Fruit fly (Drosophila melanogaster) whole organism: Measurements from ENCODE around the gene TBC1D23.

Experiments
- CG8478 ChIP-seq: fragments of >200 bp; optimal IDR thresholded peaks from 2 replicates; lab custom pipeline; 2018; ENCODE audit warnings: inconsistent platforms
- Dll ChIP-seq: fragments of >200 bp; optimal IDR thresholded peaks from 2 replicates; lab custom pipeline; 2017
- EcR ChIP-seq, 2 experiments: fragments of >200 bp; optimal IDR thresholded peaks; 2 replicates each; lab custom pipeline; 2017; ENCODE audit warnings: missing biosample characterization in 2 of 2, missing genetic modification characterization in 2 of 2, missing genetic modification reagents in 2 of 2
- pan ChIP-seq: fragments of >200 bp; optimal IDR thresholded peaks from 2 replicates; lab custom pipeline; 2017
- psq ChIP-seq: fragments of >200 bp; optimal IDR thresholded peaks from 2 replicates; lab custom pipeline; 2017
- usp ChIP-seq: fragments of >200 bp; optimal IDR thresholded peaks from 2 replicates; lab custom pipeline; 2017; ENCODE audit warnings: missing biosample characterization, missing genetic modification characterization, mixed read lengths

TBC1D23 gene

DNA sequence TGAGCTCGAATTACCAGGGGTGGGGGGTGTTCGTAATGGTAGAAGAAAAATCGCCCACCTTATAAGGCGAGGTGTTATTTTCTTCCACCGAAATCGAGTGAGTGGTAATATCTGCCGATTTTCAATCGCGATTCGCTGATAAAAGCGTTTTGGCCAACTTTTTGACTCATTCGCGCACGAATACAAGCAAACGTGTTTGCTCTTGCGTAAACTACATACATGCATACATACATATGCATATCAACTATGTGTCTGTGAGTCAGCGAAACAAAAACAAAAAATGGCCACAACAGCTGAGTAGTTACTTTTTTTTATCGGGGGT lies 28.2 kb downstream of the TBC1D23 start:
- TF ChIP-seq usp (GFP tag; lab: Kevin White, UChicago) (no peak), pan (lab: Kevin White, UChicago) (no peak), EcR (GFP tag; optimal IDR thresholded peaks at IDR 0.05; lab: Kevin White, UChicago) (no peak), psq (lab: Kevin White, UChicago) (no peak), Dll (lab: Kevin White, UChicago) (no peak), CG8478 (lab: Kevin White, UChicago) (no peak)

DNA sequence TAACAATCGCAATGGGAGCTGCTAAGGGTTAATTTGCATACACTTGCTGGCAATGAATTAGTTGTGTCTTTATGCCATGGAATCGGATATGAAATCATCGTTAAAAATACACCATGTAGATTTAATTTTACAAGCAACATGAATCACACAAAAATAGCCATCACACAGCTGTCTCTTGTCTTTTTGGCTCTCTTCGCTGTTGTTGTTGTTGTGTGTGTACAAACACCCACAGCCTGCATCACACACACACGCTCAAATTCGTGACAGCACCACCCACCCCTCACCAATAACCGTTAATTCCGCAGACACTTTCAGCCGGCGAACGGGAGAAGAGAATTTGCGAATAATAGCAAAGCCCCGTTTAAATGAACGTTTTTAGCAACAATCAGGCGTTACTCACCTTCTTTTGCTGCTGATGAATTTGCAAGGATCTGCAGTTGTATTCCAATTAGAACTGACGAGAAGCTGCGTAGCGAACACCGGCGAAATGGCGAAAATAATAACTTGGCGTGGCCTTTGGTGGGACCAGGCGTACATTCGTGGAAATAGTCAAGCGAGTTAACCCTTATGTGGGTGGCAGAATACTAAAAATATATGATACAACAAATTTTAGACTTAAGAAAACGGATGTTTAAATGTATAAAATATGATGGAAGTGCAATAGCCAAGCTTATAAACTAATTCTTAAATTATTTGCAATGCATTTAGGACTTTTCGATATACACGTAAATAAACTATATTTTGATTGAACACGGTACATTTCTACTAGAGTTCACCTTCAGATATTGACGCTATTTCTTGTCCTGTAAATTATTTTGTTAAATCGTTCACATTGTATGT lies 28.8 kb downstream of the TBC1D23 start, which contains the start of gene capt:
Gene capt, minus strand, starts transcription at position 584 of the 840 bp plus-strand sequence.
- TF ChIP-seq psq (lab: Kevin White, UChicago) (no peak), pan (lab: Kevin White, UChicago) (no peak), CG8478 (lab: Kevin White, UChicago) (no peak), EcR (GFP tag; optimal IDR thresholded peaks at IDR 0.05; lab: Kevin White, UChicago) (no peak), Dll (lab: Kevin White, UChicago) (no peak), usp (GFP tag; lab: Kevin White, UChicago) (no peak)

DNA sequence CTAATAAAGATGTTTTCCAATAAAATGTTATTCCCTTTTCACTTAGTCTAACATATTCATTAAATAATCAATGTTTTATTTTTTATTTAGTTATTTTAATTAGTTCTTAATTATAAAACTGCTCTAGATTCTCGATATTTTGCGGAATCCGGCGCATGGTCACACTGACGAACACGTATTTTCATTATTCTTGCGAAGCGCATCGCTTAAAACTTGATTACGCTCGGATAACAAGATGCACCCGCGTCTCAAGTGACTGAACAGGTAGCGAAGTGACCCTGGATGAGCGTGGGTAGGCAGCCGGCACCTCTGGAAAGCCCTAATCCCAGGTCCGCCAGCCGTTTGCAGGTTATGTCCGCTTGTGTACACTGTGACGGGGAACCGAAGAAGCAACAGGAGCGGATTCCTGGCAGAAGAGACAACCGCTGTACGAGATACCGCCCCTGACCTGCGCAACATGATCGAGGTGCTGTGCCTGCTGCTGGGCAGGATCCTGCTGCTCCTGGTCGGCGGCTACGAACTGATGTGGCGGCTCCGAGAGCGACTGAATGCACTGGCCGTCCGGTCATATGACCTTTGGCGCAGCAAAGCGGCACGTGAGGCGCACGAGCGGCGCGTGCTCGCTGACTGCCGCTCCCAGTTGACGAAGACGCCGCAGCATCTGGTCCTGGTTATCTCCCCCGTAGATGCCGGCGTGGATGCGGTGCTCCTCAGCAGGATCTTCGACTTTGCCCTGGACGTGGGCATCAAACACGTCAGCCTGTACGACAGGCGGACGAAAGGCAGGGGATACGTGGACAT lies 29.6 kb downstream of the TBC1D23 start, which contains the start of gene Tango14:
Gene Tango14, plus strand, starts transcription at position 143 of the 801 bp plus-strand sequence.
- TF ChIP-seq psq (lab: Kevin White, UChicago) (no peak), EcR (GFP tag; optimal IDR thresholded peaks at IDR 0.05; lab: Kevin White, UChicago) (no peak), CG8478 (lab: Kevin White, UChicago) (no peak), Dll (lab: Kevin White, UChicago) (no peak), usp (GFP tag; lab: Kevin White, UChicago) (no peak), pan (lab: Kevin White, UChicago) (no peak)

dm6 chr2L:1163538-1164143 lies 34.5 kb downstream of the TBC1D23 start, which contains the start of gene CG5080:
Gene CG5080, minus strand, starts transcription at chr2L:1163886.
- no peak for TF ChIP-seq usp (GFP tag; lab: Kevin White, UChicago)
- no peak for TF ChIP-seq EcR (GFP tag; optimal IDR thresholded peaks at IDR 0.05; lab: Kevin White, UChicago)
- TF ChIP-seq CG8478 (lab: Kevin White, UChicago): no peak
- no peak for TF ChIP-seq Dll (lab: Kevin White, UChicago)
- no peak for TF ChIP-seq pan (lab: Kevin White, UChicago)
- no peak for TF ChIP-seq psq (lab: Kevin White, UChicago)

dm6 chr2L:1164294-1164693 lies 35.2 kb downstream of the TBC1D23 start, which contains the start of gene IntS14:
Gene IntS14, plus strand, starts transcription at chr2L:1164443.
- TF ChIP-seq EcR (GFP tag; optimal IDR thresholded peaks at IDR 0.05; lab: Kevin White, UChicago) (no peak), Dll (lab: Kevin White, UChicago) (no peak), CG8478 (lab: Kevin White, UChicago) (no peak), psq (lab: Kevin White, UChicago) (no peak), pan (lab: Kevin White, UChicago) (no peak), usp (GFP tag; lab: Kevin White, UChicago) (no peak)

- no peak for TF ChIP-seq pan (lab: Kevin White, UChicago)
- no peak for TF ChIP-seq Dll (lab: Kevin White, UChicago)
- no peak for TF ChIP-seq psq (lab: Kevin White, UChicago)
- no peak for TF ChIP-seq EcR (GFP tag; optimal IDR thresholded peaks at IDR 0.05; lab: Kevin White, UChicago)
- no peak for TF ChIP-seq usp (GFP tag; lab: Kevin White, UChicago)
- TF ChIP-seq CG8478 (lab: Kevin White, UChicago): no peak
Observed at dm6 chr2L:1166326-1166725, 37.2 kb downstream of the TBC1D23 start, which contains the start of gene CG14341. Gene CG14341, plus strand, starts transcription at chr2L:1166506.

DNA sequence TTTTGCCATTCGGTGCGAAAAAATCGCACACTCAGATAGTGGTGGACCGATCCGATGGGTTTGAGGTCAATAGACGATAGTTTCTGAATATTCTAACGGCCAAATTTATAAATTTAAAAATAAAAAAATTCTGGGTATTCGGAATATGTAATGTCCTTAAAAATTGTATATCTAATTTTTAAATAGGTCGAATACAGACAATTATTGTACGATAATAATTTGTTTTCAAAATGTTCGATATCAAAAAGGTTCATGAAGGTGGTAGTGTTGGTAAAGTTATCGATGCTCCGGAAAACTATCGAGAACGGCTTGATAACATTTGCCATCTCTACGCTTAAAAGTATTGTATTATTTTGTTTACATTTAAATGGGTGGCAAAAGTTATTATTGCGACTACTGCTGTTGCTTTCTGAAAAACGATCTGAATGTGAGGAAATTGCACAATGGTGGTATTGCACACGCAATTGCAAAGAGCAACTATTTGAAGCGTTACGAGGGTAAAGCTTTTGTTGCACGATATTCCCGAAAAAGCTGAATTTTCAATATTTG lies 40.8 kb downstream of the TBC1D23 start, which contains the start of the genes CG31922 and Plap:
Gene CG31922, plus strand, starts transcription at position 315 of the 549 bp plus-strand sequence.
Gene Plap, minus strand, starts transcription at position 499 of the 549 bp plus-strand sequence.
- no peak for TF ChIP-seq usp (GFP tag; lab: Kevin White, UChicago)
- TF ChIP-seq pan (lab: Kevin White, UChicago): no peak
- no peak for TF ChIP-seq Dll (lab: Kevin White, UChicago)
- no peak for TF ChIP-seq EcR (GFP tag; optimal IDR thresholded peaks at IDR 0.05; lab: Kevin White, UChicago)
- TF ChIP-seq CG8478 (lab: Kevin White, UChicago): no peak

- no peak for TF ChIP-seq Dll (lab: Kevin White, UChicago)
- TF ChIP-seq psq (lab: Kevin White, UChicago): no peak
- TF ChIP-seq EcR (GFP tag; optimal IDR thresholded peaks at IDR 0.05; lab: Kevin White, UChicago): no peak
- no peak for TF ChIP-seq pan (lab: Kevin White, UChicago)
- TF ChIP-seq CG8478 (lab: Kevin White, UChicago): no peak
- TF ChIP-seq usp (GFP tag; lab: Kevin White, UChicago): no peak
Observed at dm6 chr2L:1172704-1173107, 43.6 kb downstream of the TBC1D23 start, which contains the start of the genes Charon and CG4887. Gene Charon, minus strand, starts transcription at chr2L:1172805. Gene CG4887, plus strand, starts transcription at chr2L:1173009.

dm6 chr2L:1177522-1177921 lies 48.4 kb downstream of the TBC1D23 start, which contains the start of gene CG4896:
Gene CG4896, plus strand, starts transcription at chr2L:1177690.
- TF ChIP-seq CG8478 (lab: Kevin White, UChicago) (no peak), psq (lab: Kevin White, UChicago) (no peak), EcR (GFP tag; optimal IDR thresholded peaks at IDR 0.05; lab: Kevin White, UChicago) (no peak), Dll (lab: Kevin White, UChicago) (no peak), usp (GFP tag; lab: Kevin White, UChicago) (no peak), pan (lab: Kevin White, UChicago) (no peak)
